Fruit fly (Drosophila melanogaster) ovary, adult (tissue): ENCODE measurements around the gene CG43292.
A peak's percentile ranks its signal among the peaks of the same experiment; 100 is the strongest.

Experiments used
- CG17801 ChIP-seq: fragments of 200-800 bp; optimal IDR thresholded peaks from 2 replicates; lab custom pipeline; 2019; ENCODE audit warnings: missing biosample characterization, mild to moderate bottlenecking, missing genetic modification characterization, moderate library complexity; ENCODE audit not compliant: partially characterized antibody

Gene CG43292

DNA sequence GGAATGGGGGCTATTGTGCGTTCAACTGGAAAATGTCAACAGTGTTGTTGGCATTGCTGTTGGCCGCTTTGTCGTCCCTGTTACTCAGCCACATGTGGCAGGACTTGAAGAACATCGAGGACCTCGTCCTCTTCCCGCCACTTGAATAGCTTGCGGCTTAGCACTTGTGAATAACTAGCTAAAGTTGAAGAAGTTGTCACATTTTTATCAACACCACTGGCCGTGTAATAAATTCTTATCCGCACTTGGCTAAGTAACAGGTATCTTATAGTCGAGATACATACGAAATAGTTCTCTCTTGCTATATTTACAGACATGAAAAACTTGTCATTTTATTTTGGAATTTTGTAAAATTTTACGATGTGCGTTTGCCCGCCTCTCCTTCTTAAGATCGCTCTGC lies at the start of gene CG43292:
Gene CG43292, plus strand, starts transcription at position 301 of the 400 bp plus-strand sequence.
- TF ChIP-seq CG17801 (GFP tag; lab: Kevin White, UChicago) = no peak

dm6 chr3L:7432265-7432664 lies 43.1 kb upstream of the CG43292 start:
- TF ChIP-seq CG17801 (GFP tag; lab: Kevin White, UChicago) = no peak

DNA sequence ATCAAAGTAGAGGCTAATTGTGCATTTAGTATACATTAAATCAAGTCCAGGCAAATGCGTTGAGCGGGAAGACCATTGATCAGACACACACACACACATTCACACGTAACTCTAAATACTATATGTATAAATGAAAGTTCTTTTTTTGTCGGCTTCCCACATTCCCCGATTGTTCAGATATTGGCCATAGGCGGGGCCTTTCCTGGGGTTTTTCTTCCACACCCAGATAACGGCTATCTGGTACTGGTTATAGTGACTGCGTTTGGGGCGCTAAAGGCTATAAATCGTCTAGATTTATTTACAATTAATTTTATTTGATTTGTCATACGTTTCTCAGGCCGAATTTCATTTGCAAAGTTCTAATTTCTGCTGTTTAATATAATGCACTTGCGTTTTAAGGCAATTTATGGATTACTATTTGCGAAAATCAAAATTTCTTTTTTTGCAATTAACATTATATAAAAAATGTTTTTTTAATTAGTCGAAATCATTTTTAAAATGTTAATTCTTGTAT lies 42.5 kb upstream of the CG43292 start:
- TF ChIP-seq CG17801 (GFP tag; lab: Kevin White, UChicago) = no peak

- TF ChIP-seq CG17801 (GFP tag; lab: Kevin White, UChicago) = peak; percentile 49
Observed at dm6 chr3L:7433325-7433827, 42.0 kb upstream of the CG43292 start.

DNA sequence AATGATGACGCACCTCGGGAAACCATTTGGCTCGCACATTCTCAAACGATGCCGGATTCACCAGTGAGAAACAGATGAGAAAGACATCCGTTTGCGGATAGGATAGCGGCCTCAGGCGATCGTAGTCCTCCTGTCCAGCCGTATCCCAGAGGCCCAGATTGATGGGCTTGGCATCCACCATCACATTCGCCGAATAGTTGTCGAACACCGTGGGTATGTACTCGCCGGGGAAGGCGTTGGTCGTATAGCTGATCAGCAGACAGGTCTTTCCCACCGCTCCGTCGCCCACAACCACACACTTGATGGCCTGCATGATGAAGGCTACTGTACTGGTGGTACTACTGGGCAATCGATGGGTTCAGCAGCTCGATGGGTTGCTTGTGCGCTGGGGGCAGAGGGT lies 41.2 kb upstream of the CG43292 start:
- TF ChIP-seq CG17801 (GFP tag; lab: Kevin White, UChicago) = no peak

dm6 chr3L:7434715-7435653 lies 40.4 kb upstream of the CG43292 start, which contains the start of gene Rac2:
Gene Rac2, minus strand, starts transcription at chr3L:7435190.
- TF ChIP-seq CG17801 (GFP tag; lab: Kevin White, UChicago) = peak; percentile 46

dm6 chr3L:7437366-7437765 lies 38.0 kb upstream of the CG43292 start, which contains the start of gene CG14835:
Gene CG14835, minus strand, starts transcription at chr3L:7437466.
- TF ChIP-seq CG17801 (GFP tag; lab: Kevin White, UChicago) = no peak

DNA sequence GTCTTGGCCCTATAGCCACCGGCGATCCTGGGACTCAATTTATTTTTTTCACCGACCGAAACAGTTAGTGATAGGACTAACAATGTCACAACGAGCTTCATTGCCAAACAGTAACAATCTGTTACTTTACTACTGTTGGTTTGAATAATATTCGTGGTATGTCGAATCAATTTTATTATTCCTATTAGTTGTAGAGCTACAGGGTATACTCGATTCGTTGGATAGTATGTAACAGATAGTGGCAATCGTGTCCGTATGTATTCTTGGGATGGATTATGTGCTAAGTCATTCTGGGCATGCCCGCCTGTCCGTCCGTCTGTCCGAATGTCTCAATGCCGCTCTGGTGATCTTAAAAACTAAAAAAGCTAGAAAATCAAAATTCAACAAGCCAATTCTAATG lies 36.1 kb upstream of the CG43292 start, which contains the start of gene sphinx1:
Gene sphinx1, minus strand, starts transcription at position 101 of the 400 bp plus-strand sequence.
- no peak for TF ChIP-seq CG17801 (GFP tag; lab: Kevin White, UChicago)

dm6 chr3L:7440633-7441032 lies 34.7 kb upstream of the CG43292 start, which contains the start of gene sphinx2:
Gene sphinx2, minus strand, starts transcription at chr3L:7440733.
- no peak for TF ChIP-seq CG17801 (GFP tag; lab: Kevin White, UChicago)

DNA sequence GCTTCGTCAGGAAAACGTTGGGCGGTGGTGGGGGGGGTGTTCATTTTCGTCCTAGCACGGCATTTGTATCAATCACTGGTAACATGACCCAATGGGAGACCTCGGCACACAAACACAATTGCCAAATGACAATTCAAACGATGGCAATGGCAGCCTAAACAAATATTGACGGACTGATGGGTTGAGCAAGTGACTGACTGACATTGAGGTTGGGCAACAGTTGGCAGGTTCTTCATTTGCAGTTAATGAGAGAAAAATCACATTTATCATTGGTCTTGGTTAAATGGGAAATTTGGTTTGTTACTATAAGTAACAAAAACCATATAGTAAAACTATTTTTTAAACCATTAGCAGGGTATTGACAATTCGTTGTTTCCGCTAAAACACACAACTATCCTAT lies 26.3 kb upstream of the CG43292 start:
- TF ChIP-seq CG17801 (GFP tag; lab: Kevin White, UChicago) = no peak

- TF ChIP-seq CG17801 (GFP tag; lab: Kevin White, UChicago) = no peak
Observed at dm6 chr3L:7450553-7450952, 24.8 kb upstream of the CG43292 start, which contains the start of gene CG33278. Gene CG33278, plus strand, starts transcription at chr3L:7450853.

DNA sequence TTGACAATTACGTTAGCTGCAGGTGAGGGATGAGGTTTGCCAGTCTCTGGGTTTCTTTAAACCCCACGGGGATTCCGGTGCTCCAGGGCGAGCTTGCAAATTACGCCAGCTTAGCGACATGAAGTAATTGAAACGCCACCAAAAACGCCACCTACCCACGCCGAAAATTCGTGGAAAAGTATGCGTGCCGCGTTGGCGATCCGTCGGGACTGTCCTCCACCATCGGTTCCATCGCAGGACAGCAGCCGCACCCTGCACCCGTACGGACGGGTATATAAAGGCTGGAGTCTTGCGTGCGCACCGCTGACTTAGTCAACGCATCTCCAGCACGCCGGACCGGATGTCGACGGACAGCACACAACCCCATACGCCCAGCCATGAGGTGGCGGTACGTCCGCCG lies 19.5 kb upstream of the CG43292 start, which contains the start of gene ppk26:
Gene ppk26, plus strand, starts transcription at position 301 of the 400 bp plus-strand sequence.
- TF ChIP-seq CG17801 (GFP tag; lab: Kevin White, UChicago) = no peak

DNA sequence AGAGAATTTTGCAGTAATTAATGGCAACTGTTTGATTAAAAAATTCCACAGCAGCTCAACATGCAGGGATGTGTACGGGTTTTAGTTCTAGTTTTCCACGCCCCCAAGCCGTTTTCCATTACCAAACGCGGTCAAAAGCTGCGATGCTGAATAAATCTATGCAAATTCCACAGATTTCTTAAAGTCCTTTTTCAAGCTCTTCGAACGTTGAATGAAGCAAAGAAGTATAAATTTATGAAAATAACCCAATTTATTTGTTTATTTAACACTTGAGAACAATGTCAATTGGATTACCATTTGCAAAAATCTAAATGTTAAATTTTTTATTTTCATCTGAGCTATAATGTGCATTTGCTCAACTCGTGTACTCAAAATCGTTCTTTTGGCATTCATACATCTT lies 10.2 kb upstream of the CG43292 start, which contains the start of the genes CG42660, CG42661 and Tsp66A:
Gene CG42660, plus strand, starts transcription at position 301 of the 400 bp plus-strand sequence.
Gene CG42661, plus strand, starts transcription at position 301 of the 400 bp plus-strand sequence.
Gene Tsp66A, plus strand, starts transcription at position 301 of the 400 bp plus-strand sequence.
- no peak for TF ChIP-seq CG17801 (GFP tag; lab: Kevin White, UChicago)

dm6 chr3L:7470202-7470601 lies 5.2 kb upstream of the CG43292 start, which contains the start of gene CG8543:
Gene CG8543, minus strand, starts transcription at chr3L:7470302.
- TF ChIP-seq CG17801 (GFP tag; lab: Kevin White, UChicago) = no peak

- TF ChIP-seq CG17801 (GFP tag; lab: Kevin White, UChicago) = no peak
Observed at dm6 chr3L:7471259-7471658, 4.1 kb upstream of the CG43292 start, which contains the start of gene CG8541. Gene CG8541, plus strand, starts transcription at chr3L:7471559.
